Worm (Caenorhabditis elegans) whole organism, L2 larva: ENCODE measurements around the gene ZK829.3.

Source experiments
- ceh-82 ChIP-seq: fragments of 150-350 bp; optimal IDR thresholded peaks from 2 replicates; lab custom pipeline; 2014; ENCODE audit warnings: missing biosample characterization, missing genetic modification characterization
- unc-62 ChIP-seq: fragments of 150-350 bp; optimal IDR thresholded peaks from 2 replicates; lab custom pipeline; 2014; ENCODE audit warnings: missing biosample characterization, missing genetic modification reagents, missing genetic modification characterization

DNA sequence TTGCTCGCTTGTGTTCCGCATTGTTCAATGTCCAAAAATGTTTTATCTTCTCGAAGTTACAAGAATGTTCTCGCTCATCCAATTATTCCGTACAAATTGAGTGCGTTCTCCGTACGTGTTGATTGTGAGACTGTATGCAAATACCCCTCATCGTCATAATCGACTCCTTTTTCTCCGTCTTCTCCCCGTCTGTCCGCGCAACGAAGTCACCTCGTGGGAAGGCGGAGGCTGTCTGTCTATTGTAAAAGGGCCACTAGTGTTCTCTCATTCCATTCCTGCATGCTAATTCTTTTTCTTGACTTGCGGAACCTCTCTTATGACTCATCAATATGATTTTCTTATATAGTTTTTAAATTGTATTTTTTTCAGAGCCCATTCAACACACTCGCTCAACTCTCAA, 24.6 kb upstream of the ZK829.3 start, which contains the start of gene ZK829.9:
- TF ChIP-seq unc-62 (GFP tag; lab: Kevin White, UChicago) (no peak), ceh-82 (tag; lab: Kevin White, UChicago) (no peak)
